Fruit fly (Drosophila melanogaster) whole organism, embryonic: Measurements from ENCODE around the gene Lamtor4.

Experiments used
- ATbp ChIP-seq: fragments of 200-800 bp; sonication (Bioruptor generic); optimal IDR thresholded peaks from 2 replicates; lab custom pipeline; 2017; ENCODE audit warnings: missing biosample characterization, mild to moderate bottlenecking, missing genetic modification characterization, missing genetic modification reagents
- Abd-B ChIP-seq: fragments of 200-800 bp; sonication (Bioruptor generic); optimal IDR thresholded peaks from 2 replicates; lab custom pipeline; 2018; ENCODE audit warnings: missing biosample characterization, mild to moderate bottlenecking, missing genetic modification characterization, moderate library complexity
- Adf1 ChIP-seq: fragments of 200-800 bp; sonication (Bioruptor generic); IDR thresholded peaks from 2 replicates; pipeline ENCODE4 v1.3.6; 2022; ENCODE audit warnings: missing biosample characterization, missing genetic modification characterization
- Atf3 ChIP-seq: fragments of 200-800 bp; sonication (Bioruptor generic); optimal IDR thresholded peaks from 3 replicates; lab custom pipeline; 2016; ENCODE audit warnings: missing biosample characterization, missing genetic modification characterization
- CG10543 ChIP-seq: fragments of 200-800 bp; sonication (Bioruptor generic); optimal IDR thresholded peaks from 3 replicates; lab custom pipeline; 2017; ENCODE audit warnings: missing biosample characterization, mild to moderate bottlenecking, missing genetic modification characterization, moderate library complexity
- CG12299 ChIP-seq: fragments of 200-800 bp; sonication (Bioruptor generic); optimal IDR thresholded peaks from 2 replicates; lab custom pipeline; 2018; ENCODE audit warnings: missing biosample characterization, mild to moderate bottlenecking, missing genetic modification characterization
- CG12769 ChIP-seq: fragments of 200-800 bp; sonication (Bioruptor generic); optimal IDR thresholded peaks from 2 replicates; lab custom pipeline; 2019; ENCODE audit warnings: missing biosample characterization, mild to moderate bottlenecking, missing genetic modification characterization, moderate library complexity
- CG14441 ChIP-seq: fragments of 200-800 bp; sonication (Bioruptor generic); IDR thresholded peaks from 2 replicates; pipeline ENCODE4 v1.3.6; 2022; ENCODE audit warnings: missing biosample characterization, missing genetic modification characterization
- CG17385 ChIP-seq: fragments of 200-800 bp; sonication (Bioruptor generic); optimal IDR thresholded peaks from 3 replicates; lab custom pipeline; 2018; ENCODE audit warnings: missing biosample characterization, mild to moderate bottlenecking, missing genetic modification characterization
- CG17612 ChIP-seq: fragments of 200-800 bp; sonication (Bioruptor generic); IDR thresholded peaks from 2 replicates; pipeline ENCODE4 v1.3.6; 2022; ENCODE audit warnings: missing biosample characterization, missing genetic modification characterization
- CG2116 ChIP-seq: fragments of 200-800 bp; sonication (Bioruptor generic); optimal IDR thresholded peaks from 3 replicates; lab custom pipeline; 2018; ENCODE audit warnings: missing biosample characterization, mild to moderate bottlenecking, missing genetic modification characterization
- CG2129 ChIP-seq: fragments of 200-800 bp; sonication (Bioruptor generic); IDR thresholded peaks from 2 replicates; pipeline ENCODE4 v1.3.6; 2022; ENCODE audit warnings: missing biosample characterization, missing genetic modification characterization; ENCODE audit not compliant: partially characterized antibody
- CG2202 ChIP-seq: fragments of 200-800 bp; sonication (Bioruptor generic); optimal IDR thresholded peaks from 2 replicates; lab custom pipeline; 2018; ENCODE audit warnings: missing biosample characterization, mild to moderate bottlenecking, missing genetic modification characterization
- CG3065 ChIP-seq: fragments of 200-800 bp; sonication (Bioruptor generic); optimal IDR thresholded peaks from 2 replicates; lab custom pipeline; 2016; ENCODE audit warnings: missing biosample characterization, missing genetic modification characterization
- CG3726 ChIP-seq: fragments of 200-800 bp; sonication (Bioruptor generic); IDR thresholded peaks from 3 replicates; pipeline ENCODE4, ENCODE4 v1.3.6; 2022; ENCODE audit warnings: missing biosample characterization, missing genetic modification characterization
- CG3838 ChIP-seq: fragments of 200-800 bp; sonication (Bioruptor generic); optimal IDR thresholded peaks from 3 replicates; lab custom pipeline; 2016; ENCODE audit warnings: missing biosample characterization, missing genetic modification characterization
- CG4282 ChIP-seq: fragments of 200-800 bp; sonication (Bioruptor generic); optimal IDR thresholded peaks from 2 replicates; lab custom pipeline; 2016; ENCODE audit warnings: missing biosample characterization, missing genetic modification characterization
- CG4854 ChIP-seq: fragments of 200-800 bp; sonication (Bioruptor generic); optimal IDR thresholded peaks from 2 replicates; lab custom pipeline; 2016; ENCODE audit warnings: missing biosample characterization, missing genetic modification characterization, inconsistent platforms
- CG6272 ChIP-seq: fragments of 200-800 bp; sonication (Bioruptor generic); IDR thresholded peaks from 2 replicates; pipeline ENCODE4 v1.3.6; 2022; ENCODE audit warnings: missing biosample characterization, missing genetic modification characterization
- CG6791 ChIP-seq: fragments of 200-800 bp; sonication (Bioruptor generic); IDR thresholded peaks from 3 replicates; pipeline ENCODE4 v1.3.6; 2022; ENCODE audit warnings: missing biosample characterization, missing genetic modification characterization; ENCODE audit not compliant: partially characterized antibody
- CG9215 ChIP-seq: fragments of 200-800 bp; sonication (Bioruptor generic); IDR thresholded peaks from 2 replicates; pipeline ENCODE4 v1.3.6; 2022; ENCODE audit warnings: missing biosample characterization, missing genetic modification characterization
- CG9797 ChIP-seq: fragments of 200-800 bp; sonication (Bioruptor generic); optimal IDR thresholded peaks from 3 replicates; lab custom pipeline; 2018; ENCODE audit warnings: missing biosample characterization, mild to moderate bottlenecking, missing genetic modification characterization
- Dek ChIP-seq: fragments of 200-800 bp; sonication (Bioruptor generic); optimal IDR thresholded peaks from 3 replicates; lab custom pipeline; 2019; ENCODE audit warnings: missing biosample characterization, mild to moderate bottlenecking, missing genetic modification characterization, moderate library complexity
- Drgx ChIP-seq: fragments of 200-800 bp; sonication (Bioruptor generic); IDR thresholded peaks from 2 replicates; pipeline ENCODE4 v1.3.6; 2022; ENCODE audit warnings: missing biosample characterization, missing genetic modification characterization
- Gug ChIP-seq: fragments of 200-800 bp; sonication (Bioruptor generic); IDR thresholded peaks from 4 replicates; pipeline ENCODE4 v1.3.6; 2022; ENCODE audit warnings: missing biosample characterization, missing genetic modification characterization
- HmgD ChIP-seq: fragments of 200-800 bp; sonication (Bioruptor generic); optimal IDR thresholded peaks from 3 replicates; lab custom pipeline; 2016; ENCODE audit warnings: missing biosample characterization, missing genetic modification characterization
- Hr3 ChIP-seq: fragments of 200-800 bp; sonication (Bioruptor generic); optimal IDR thresholded peaks from 3 replicates; lab custom pipeline; 2016; ENCODE audit warnings: missing biosample characterization, missing genetic modification characterization
- Hr51 ChIP-seq, 2 experiments: fragments of 200-800 bp; sonication (Bioruptor generic); optimal IDR thresholded peaks; 2 replicates in 1 of 2; 3 replicates in 1 of 2; lab custom pipeline; 2016 to 2018; ENCODE audit warnings: missing biosample characterization in 2 of 2, missing genetic modification characterization in 2 of 2, mild to moderate bottlenecking in 1 of 2, moderate library complexity in 1 of 2
- Lim3 ChIP-seq: fragments of 200-800 bp; sonication (Bioruptor generic); IDR thresholded peaks from 2 replicates; pipeline ENCODE4 v1.3.6; 2022; ENCODE audit warnings: missing biosample characterization, missing genetic modification characterization
- Lpt ChIP-seq: fragments of >200 bp; optimal IDR thresholded peaks from 2 replicates; lab custom pipeline; 2018; ENCODE audit warnings: missing biosample characterization, missing genetic modification characterization
- MTF-1 ChIP-seq: fragments of 200-800 bp; sonication (Bioruptor generic); optimal IDR thresholded peaks from 2 replicates; lab custom pipeline; 2018; ENCODE audit warnings: missing biosample characterization, mild to moderate bottlenecking, missing genetic modification characterization, borderline replicate concordance
- Myb ChIP-seq: fragments of 200-800 bp; sonication (Bioruptor generic); optimal IDR thresholded peaks from 2 replicates; lab custom pipeline; 2016; ENCODE audit warnings: missing biosample characterization, missing genetic modification characterization
- NFAT ChIP-seq: fragments of 200-800 bp; sonication (Bioruptor generic); IDR thresholded peaks from 2 replicates; pipeline ENCODE4 v1.3.6; 2022; ENCODE audit warnings: missing biosample characterization, missing genetic modification characterization
- Neu2 ChIP-seq: fragments of 200-800 bp; sonication (Bioruptor generic); optimal IDR thresholded peaks from 3 replicates; lab custom pipeline; 2016; ENCODE audit warnings: missing biosample characterization, missing genetic modification characterization, borderline replicate concordance
- Sox100B ChIP-seq: fragments of 200-800 bp; sonication (Bioruptor generic); optimal IDR thresholded peaks from 3 replicates; lab custom pipeline; 2018; ENCODE audit warnings: missing biosample characterization, mild to moderate bottlenecking, missing genetic modification characterization
- Spps ChIP-seq: fragments of 200-800 bp; sonication (Bioruptor generic); optimal IDR thresholded peaks from 2 replicates; lab custom pipeline; 2018; ENCODE audit warnings: missing biosample characterization, mild to moderate bottlenecking, missing genetic modification characterization
- Sry-β ChIP-seq: fragments of 200-800 bp; sonication (Bioruptor generic); optimal IDR thresholded peaks from 2 replicates; lab custom pipeline; 2018; ENCODE audit warnings: missing biosample characterization, mild to moderate bottlenecking, missing genetic modification characterization, moderate library complexity
- Ssrp ChIP-seq: fragments of 200-800 bp; sonication (Bioruptor generic); optimal IDR thresholded peaks from 2 replicates; lab custom pipeline; 2018; ENCODE audit warnings: missing biosample characterization, mild to moderate bottlenecking, missing genetic modification characterization, moderate library complexity
- aop ChIP-seq: fragments of 200-800 bp; sonication (Bioruptor generic); IDR thresholded peaks from 2 replicates; pipeline ENCODE4 v1.3.6; 2022; ENCODE audit warnings: missing biosample characterization, missing genetic modification characterization
- ap ChIP-seq: fragments of 200-800 bp; sonication (Bioruptor generic); IDR thresholded peaks from 2 replicates; pipeline ENCODE4 v1.3.6; 2022; ENCODE audit warnings: missing biosample characterization, missing genetic modification characterization
- bbx ChIP-seq: fragments of 200-800 bp; sonication (Bioruptor generic); IDR thresholded peaks from 2 replicates; pipeline ENCODE4 v1.3.6; 2022; ENCODE audit warnings: missing biosample characterization, missing genetic modification characterization; ENCODE audit not compliant: partially characterized antibody
- bigmax ChIP-seq: fragments of 200-800 bp; sonication (Bioruptor generic); optimal IDR thresholded peaks from 2 replicates; lab custom pipeline; 2018; ENCODE audit warnings: missing biosample characterization, mild to moderate bottlenecking, missing genetic modification characterization
- crp ChIP-seq, 2 experiments: fragments of 200-800 bp; sonication (Bioruptor generic); optimal IDR thresholded peaks; 2 replicates in 1 of 2; 3 replicates in 1 of 2; lab custom pipeline; 2017; ENCODE audit warnings: missing biosample characterization in 2 of 2, missing genetic modification characterization in 2 of 2, mild to moderate bottlenecking in 1 of 2, moderate library complexity in 1 of 2
- ftz-f1 ChIP-seq: fragments of 200-800 bp; sonication (Bioruptor generic); optimal IDR thresholded peaks from 2 replicates; lab custom pipeline; 2016; ENCODE audit warnings: missing biosample characterization, missing genetic modification characterization
- hkb ChIP-seq, 2 experiments: fragments of 200-800 bp in 1 of 2; fragments of >200 bp in 1 of 2; sonication (Bioruptor generic) in 1 of 2; IDR thresholded peaks in 1 of 2; optimal IDR thresholded peaks in 1 of 2; 2 replicates each; pipeline versions ENCODE4 v1.3.6 to Lab custom; 2017 to 2022; ENCODE audit warnings: missing biosample characterization in 1 of 2, missing genetic modification characterization in 1 of 2
- lilli ChIP-seq: fragments of 200-800 bp; sonication (Bioruptor generic); optimal IDR thresholded peaks from 3 replicates; lab custom pipeline; 2016; ENCODE audit warnings: missing biosample characterization, missing genetic modification characterization
- mam ChIP-seq: fragments of 200-800 bp; sonication (Bioruptor generic); optimal IDR thresholded peaks from 3 replicates; lab custom pipeline; 2016; ENCODE audit warnings: missing biosample characterization, missing genetic modification characterization
- ranshi ChIP-seq: fragments of 200-800 bp; sonication (Bioruptor generic); IDR thresholded peaks from 2 replicates; pipeline ENCODE4 v1.3.6; 2022; ENCODE audit warnings: missing biosample characterization, missing genetic modification characterization
- run ChIP-seq: fragments of 200-800 bp; sonication (Bioruptor generic); optimal IDR thresholded peaks from 3 replicates; lab custom pipeline; 2018; ENCODE audit warnings: missing biosample characterization, mild to moderate bottlenecking, missing genetic modification characterization
- ttk ChIP-seq: fragments of 200-800 bp; sonication (Bioruptor generic); IDR thresholded peaks from 2 replicates; pipeline ENCODE4 v2.1.2; 2022; ENCODE audit warnings: missing biosample characterization, missing genetic modification characterization

Lamtor4 gene

dm6 chr3L:3892154-3892624 is 4.5 kb upstream of the Lamtor4 start, which contains the start of gene Fie (continued):
- TF ChIP-seq CG17612 (no peak), MTF-1 (no peak), Abd-B (GFP tag; lab: Kevin White, UChicago) (peak; percentile 64), CG4282 (GFP tag; lab: Kevin White, UChicago) (no peak), ATbp (GFP tag; lab: Kevin White, UChicago) (peak; percentile 59), CG14441 (GFP tag; lab: Robert Waterston, UW) (peak; percentile 43; the same call in 1 of the 2 replicates), CG12299 (no peak), CG17385 (GFP tag; lab: Kevin White, UChicago) (peak; percentile 71), ranshi (GFP tag; lab: Robert Waterston, UW) (no peak), hkb (optimal IDR thresholded peaks at IDR 0.05; lab: Kevin White, UChicago) (no peak), hkb (GFP tag; IDR thresholded peaks at IDR 0.05; lab: Robert Waterston, UW) (peak; percentile 53), CG12769 (tag; lab: Kevin White, UChicago) (no peak), CG9215 (GFP tag; lab: Robert Waterston, UW) (peak; percentile 43; the same call in 1 of the 2 replicates), CG2129 (GFP tag; lab: Robert Waterston, UW) (no peak), Hr51 (GFP tag; optimal IDR thresholded peaks at IDR 0.05; lab: Kevin White, UChicago) (peak; percentile 24 to 87), Lpt (GFP tag; lab: Kevin White, UChicago) (no peak), ttk (GFP tag; lab: Robert Waterston, UW) (no peak), mam (GFP tag; lab: Kevin White, UChicago) (peak; percentile 43), Hr3 (peak; percentile 62), CG6791 (GFP tag; lab: Robert Waterston, UW) (no peak), Myb (peak; percentile 7), bbx (GFP tag; lab: Robert Waterston, UW) (no peak), CG3065 (GFP tag; lab: Kevin White, UChicago) (no peak), Adf1 (0 out of 2 replicates have a peak, but pooled peaks have one; percentile 17), aop (GFP tag; lab: Robert Waterston, UW) (no peak), Drgx (peak; percentile 27; the same call in 1 of the 2 replicates), ap (no peak), Atf3 (GFP tag; lab: Kevin White, UChicago) (no peak), Lim3 (GFP tag; lab: Robert Waterston, UW) (no peak), ftz-f1 (GFP tag; lab: Kevin White, UChicago) (no peak), CG9797 (GFP tag; lab: Kevin White, UChicago) (no peak), Sry-β (GFP tag; lab: Kevin White, UChicago) (no peak), lilli (peak; percentile 79), Spps (tag; lab: Kevin White, UChicago) (no peak), NFAT (no peak), bigmax (GFP tag; lab: Kevin White, UChicago) (no peak), Neu2 (GFP tag; lab: Kevin White, UChicago) (no peak), run (tag; lab: Kevin White, UChicago) (peak; percentile 22), Dek (tag; lab: Kevin White, UChicago) (peak; percentile 75), Gug (GFP tag; lab: Robert Waterston, UW) (no peak), CG10543 (peak; percentile 55), CG3726 (GFP tag; lab: Robert Waterston, UW) (no peak), CG2202 (no peak), CG2116 (peak; percentile 1), CG4854 (GFP tag; lab: Kevin White, UChicago) (peak; percentile 6), Ssrp (peak; percentile 66), Sox100B (GFP tag; lab: Kevin White, UChicago) (peak; percentile 67), CG6272 (GFP tag; lab: Robert Waterston, UW) (no peak), HmgD (GFP tag; lab: Kevin White, UChicago) (no peak), crp (GFP tag; optimal IDR thresholded peaks at IDR 0.05; lab: Kevin White, UChicago) (peak in 1 of 2 experiments; percentile 0), CG3838 (peak; percentile 2)
